Fruit fly (Drosophila melanogaster) whole organism, adult: ENCODE data around the gene Obp99b.
A peak's percentile ranks its signal among the peaks of the same experiment; 100 is the strongest.

Experiments
- CG11617 ChIP-seq: fragments of 200-800 bp; sonication (Bioruptor generic); optimal IDR thresholded peaks from 2 replicates; lab custom pipeline; 2017; ENCODE audit warnings: mild to moderate bottlenecking, missing biosample characterization, missing genetic modification reagents, missing genetic modification characterization
- CG12768 ChIP-seq: fragments of 200-800 bp; sonication (Bioruptor generic); optimal IDR thresholded peaks from 2 replicates; lab custom pipeline; 2017; ENCODE audit warnings: missing biosample characterization, missing genetic modification characterization, mild to moderate bottlenecking, moderate library complexity, missing genetic modification reagents
- CG14711 ChIP-seq: fragments of 200-800 bp; sonication (Bioruptor generic); optimal IDR thresholded peaks from 2 replicates; lab custom pipeline; 2018; ENCODE audit warnings: missing biosample characterization, mild to moderate bottlenecking, missing genetic modification characterization, moderate library complexity
- CG1620 ChIP-seq: fragments of 200-800 bp; sonication (Bioruptor generic); optimal IDR thresholded peaks from 2 replicates; lab custom pipeline; 2016; ENCODE audit warnings: missing biosample characterization, missing genetic modification characterization
- CG33017 ChIP-seq: fragments of 200-800 bp; sonication (Bioruptor generic); optimal IDR thresholded peaks from 2 replicates; lab custom pipeline; 2018; ENCODE audit warnings: missing biosample characterization, mild to moderate bottlenecking, missing genetic modification characterization, moderate library complexity
- CG5204 ChIP-seq: fragments of 200-800 bp; sonication (Bioruptor generic); optimal IDR thresholded peaks from 2 replicates; lab custom pipeline; 2016; ENCODE audit warnings: missing biosample characterization, missing genetic modification characterization
- CG7045 ChIP-seq: fragments of 200-800 bp; sonication (Bioruptor generic); optimal IDR thresholded peaks from 2 replicates; lab custom pipeline; 2017; ENCODE audit warnings: missing biosample characterization, mild to moderate bottlenecking, missing genetic modification characterization
- CG7101 ChIP-seq: fragments of 200-800 bp; sonication (Bioruptor generic); optimal IDR thresholded peaks from 2 replicates; lab custom pipeline; 2018; ENCODE audit warnings: missing biosample characterization, mild to moderate bottlenecking, missing genetic modification characterization, moderate library complexity
- Clk ChIP-seq: fragments of 200-800 bp; sonication (Bioruptor generic); optimal IDR thresholded peaks from 2 replicates; lab custom pipeline; 2017; ENCODE audit warnings: missing biosample characterization, missing genetic modification characterization
- Crg-1 ChIP-seq: fragments of 200-800 bp; sonication (Bioruptor generic); optimal IDR thresholded peaks from 2 replicates; lab custom pipeline; 2016; ENCODE audit warnings: missing biosample characterization, missing genetic modification characterization
- Hr96 ChIP-seq: fragments of 200-800 bp; sonication (Bioruptor generic); optimal IDR thresholded peaks from 2 replicates; lab custom pipeline; 2016; ENCODE audit warnings: missing biosample characterization, missing genetic modification characterization
- Mnt ChIP-seq: fragments of 200-800 bp; sonication (Bioruptor generic); optimal IDR thresholded peaks from 2 replicates; lab custom pipeline; 2016; ENCODE audit warnings: missing biosample characterization, mild to moderate bottlenecking, missing genetic modification characterization
- bab1 ChIP-seq: fragments of 200-800 bp; sonication (Bioruptor generic); optimal IDR thresholded peaks from 3 replicates; lab custom pipeline; 2019; ENCODE audit warnings: missing biosample characterization, mild to moderate bottlenecking, missing genetic modification characterization, moderate library complexity
- cic ChIP-seq: fragments of 200-800 bp; sonication (Bioruptor generic); optimal IDR thresholded peaks from 2 replicates; lab custom pipeline; 2017; ENCODE audit warnings: missing biosample characterization, mild to moderate bottlenecking, missing genetic modification characterization, moderate library complexity
- cnc ChIP-seq, 2 experiments: fragments of >200 bp; optimal IDR thresholded peaks; 2 replicates each; lab custom pipeline; 2017
- kay ChIP-seq: fragments of 200-800 bp; sonication (Bioruptor generic); peaks from one replicate; lab custom pipeline; 2016; ENCODE audit warnings: missing biosample characterization, missing genetic modification characterization, borderline replicate concordance
- ovo ChIP-seq: fragments of 200-800 bp; sonication (Bioruptor generic); optimal IDR thresholded peaks from 2 replicates; lab custom pipeline; 2016; ENCODE audit warnings: missing biosample characterization, missing genetic modification characterization
- pad ChIP-seq: fragments of 200-800 bp; sonication (Bioruptor generic); optimal IDR thresholded peaks from 3 replicates; lab custom pipeline; 2017; ENCODE audit warnings: missing biosample characterization, missing genetic modification characterization, mild to moderate bottlenecking, moderate library complexity, missing genetic modification reagents
- tj ChIP-seq: fragments of 200-800 bp; sonication (Bioruptor generic); optimal IDR thresholded peaks from 3 replicates; lab custom pipeline; 2017; ENCODE audit warnings: missing biosample characterization, mild to moderate bottlenecking, missing genetic modification characterization, moderate library complexity
- toe ChIP-seq: fragments of 200-800 bp; sonication (Bioruptor generic); optimal IDR thresholded peaks from 2 replicates; lab custom pipeline; 2016; ENCODE audit warnings: missing biosample characterization, missing genetic modification characterization

Obp99b gene

dm6 chr3R:29716782-29717317, at the start of gene Obp99b:
Obp99b (minus strand) TSS chr3R:29716896.
- TF ChIP-seq bab1 (GFP tag; lab: Kevin White, UChicago) (peak; percentile 28), kay (no peak), cnc (optimal IDR thresholded peaks at IDR 0.05; lab: Kevin White, UChicago) (no peak), CG5204 (GFP tag; lab: Kevin White, UChicago) (peak; percentile 25), CG11617 (no peak), tj (peak; percentile 26), Crg-1 (no peak), pad (GFP tag; lab: Kevin White, UChicago) (no peak), CG1620 (GFP tag; lab: Kevin White, UChicago) (peak; percentile 4), CG33017 (tag; lab: Kevin White, UChicago) (no peak), Mnt (GFP tag; lab: Kevin White, UChicago) (no peak), CG12768 (GFP tag; lab: Kevin White, UChicago) (no peak), ovo (GFP tag; lab: Kevin White, UChicago) (no peak), toe (GFP tag; lab: Kevin White, UChicago) (peak; percentile 38), CG14711 (tag; lab: Kevin White, UChicago) (no peak), cic (GFP tag; lab: Kevin White, UChicago) (no peak), CG7101 (no peak), Hr96 (peak; percentile 51), Clk (GFP tag; lab: Kevin White, UChicago) (no peak), CG7045 (GFP tag; lab: Kevin White, UChicago) (peak; percentile 5)

dm6 chr3R:29765267-29766095, 48.8 kb upstream of the Obp99b start, which contains the start of gene kay:
kay (plus strand) TSS chr3R:29765995.
- no peak for TF ChIP-seq CG7045 (GFP tag; lab: Kevin White, UChicago)
- no peak for TF ChIP-seq cic (GFP tag; lab: Kevin White, UChicago)
- TF ChIP-seq Mnt (GFP tag; lab: Kevin White, UChicago): no peak
- TF ChIP-seq Hr96: peak; percentile 2
- no peak for TF ChIP-seq Clk (GFP tag; lab: Kevin White, UChicago)
- peak; percentile 60 for TF ChIP-seq CG12768 (GFP tag; lab: Kevin White, UChicago)
- TF ChIP-seq CG1620 (GFP tag; lab: Kevin White, UChicago): no peak
- no peak for TF ChIP-seq cnc (optimal IDR thresholded peaks at IDR 0.05; lab: Kevin White, UChicago)
- peak; percentile 53 for TF ChIP-seq kay
- TF ChIP-seq CG5204 (GFP tag; lab: Kevin White, UChicago): no peak
- no peak for TF ChIP-seq CG14711 (tag; lab: Kevin White, UChicago)
- no peak for TF ChIP-seq bab1 (GFP tag; lab: Kevin White, UChicago)
- TF ChIP-seq CG7101: no peak
- no peak for TF ChIP-seq ovo (GFP tag; lab: Kevin White, UChicago)

dm6 chr3R:29764249-29765042, 47.8 kb upstream of the Obp99b start:
- TF ChIP-seq cnc (optimal IDR thresholded peaks at IDR 0.05; lab: Kevin White, UChicago) (no peak), tj (peak; percentile 76), kay (peak; percentile 59), Crg-1 (no peak), CG33017 (tag; lab: Kevin White, UChicago) (no peak), CG12768 (GFP tag; lab: Kevin White, UChicago) (peak; percentile 31), Hr96 (no peak)

dm6 chr3R:29763804-29764203, 47.1 kb upstream of the Obp99b start:
- no peak for TF ChIP-seq cnc (optimal IDR thresholded peaks at IDR 0.05; lab: Kevin White, UChicago)
- TF ChIP-seq Mnt (GFP tag; lab: Kevin White, UChicago): no peak
- TF ChIP-seq Crg-1: no peak
- TF ChIP-seq ovo (GFP tag; lab: Kevin White, UChicago): no peak

dm6 chr3R:29763154-29763553, 46.5 kb upstream of the Obp99b start:
- TF ChIP-seq Mnt (GFP tag; lab: Kevin White, UChicago): no peak
- no peak for TF ChIP-seq kay
- TF ChIP-seq cnc (optimal IDR thresholded peaks at IDR 0.05; lab: Kevin White, UChicago): no peak
- no peak for TF ChIP-seq CG5204 (GFP tag; lab: Kevin White, UChicago)
- TF ChIP-seq CG11617: no peak
- no peak for TF ChIP-seq ovo (GFP tag; lab: Kevin White, UChicago)
- TF ChIP-seq Clk (GFP tag; lab: Kevin White, UChicago): no peak
- no peak for TF ChIP-seq toe (GFP tag; lab: Kevin White, UChicago)
- no peak for TF ChIP-seq pad (GFP tag; lab: Kevin White, UChicago)
- TF ChIP-seq CG7101: no peak
- TF ChIP-seq Hr96: no peak

dm6 chr3R:29762297-29762696, 45.6 kb upstream of the Obp99b start:
- TF ChIP-seq CG14711 (tag; lab: Kevin White, UChicago) (no peak), CG11617 (no peak), Mnt (GFP tag; lab: Kevin White, UChicago) (no peak), tj (no peak), Hr96 (no peak), CG7101 (no peak), pad (GFP tag; lab: Kevin White, UChicago) (no peak), bab1 (GFP tag; lab: Kevin White, UChicago) (no peak), CG33017 (tag; lab: Kevin White, UChicago) (no peak), ovo (GFP tag; lab: Kevin White, UChicago) (no peak), kay (no peak), CG7045 (GFP tag; lab: Kevin White, UChicago) (no peak), Clk (GFP tag; lab: Kevin White, UChicago) (no peak), cic (GFP tag; lab: Kevin White, UChicago) (no peak), cnc (optimal IDR thresholded peaks at IDR 0.05; lab: Kevin White, UChicago) (no peak), CG12768 (GFP tag; lab: Kevin White, UChicago) (no peak), toe (GFP tag; lab: Kevin White, UChicago) (no peak), Crg-1 (no peak)
